Worm (Caenorhabditis elegans): ENCODE results near the gene ltd-1.
A peak's percentile ranks its signal among the peaks of the same experiment; 100 is the strongest.

The ltd-1 gene

DNA sequence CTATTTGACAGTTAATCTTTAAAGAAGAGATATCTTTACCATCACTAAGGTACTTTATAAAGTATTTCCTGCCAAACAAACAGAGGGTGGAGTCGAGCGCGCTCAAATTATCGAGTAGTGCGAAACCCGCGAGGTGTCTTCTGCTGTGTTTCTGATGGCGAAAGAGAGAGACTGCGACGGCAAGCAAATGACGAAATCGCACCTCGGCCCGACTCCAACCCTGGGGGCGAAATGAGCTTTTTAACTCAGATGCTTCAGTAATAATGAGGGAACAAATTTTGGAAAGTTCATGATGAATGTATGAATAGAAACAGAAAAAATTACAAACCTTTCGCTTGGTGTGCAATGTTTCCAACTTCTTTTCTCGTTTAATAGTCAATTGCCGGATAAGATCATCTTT is 1.0 kb downstream of the ltd-1 start (continued):
- TF ChIP-seq nhr-84 (tag; optimal IDR thresholded peaks at IDR 0.05) = no peak
- peak; percentile 57 for TF ChIP-seq zip-4 (GFP tag; optimal IDR thresholded peaks at IDR 0.05)
- TF ChIP-seq ets-5 (GFP tag; IDR thresholded peaks at IDR 0.05) = no peak
- TF ChIP-seq unc-86 (tag; optimal IDR thresholded peaks at IDR 0.05) = no peak
- TF ChIP-seq vab-15 (tag; optimal IDR thresholded peaks at IDR 0.05) = no peak
- peak; percentile 59 to 67 for TF ChIP-seq lsy-2 (tag; optimal IDR thresholded peaks at IDR 0.05)
- no peak for TF ChIP-seq mdl-1 (tag; optimal IDR thresholded peaks at IDR 0.05)
- peak; percentile 8 for TF ChIP-seq unc-130 (tag; optimal IDR thresholded peaks at IDR 0.05)
- TF ChIP-seq zag-1 (tag; optimal IDR thresholded peaks at IDR 0.05) = no peak
- peak; percentile 63 for TF ChIP-seq xbp-1 (tag; optimal IDR thresholded peaks at IDR 0.05)
- no peak for TF ChIP-seq nhr-76 (tag; optimal IDR thresholded peaks at IDR 0.05)
- no peak for TF ChIP-seq egl-13 (tag; optimal IDR thresholded peaks at IDR 0.05)
- TF ChIP-seq nhr-12 (tag; optimal IDR thresholded peaks at IDR 0.05) = no peak
- TF ChIP-seq dpl-1 (GFP tag; optimal IDR thresholded peaks at IDR 0.05) = peak; percentile 46 to 57 (median 57)
- TF ChIP-seq aly-2 (tag; optimal IDR thresholded peaks at IDR 0.05) = peak; percentile 43
- no peak for TF ChIP-seq nhr-237 (tag; optimal IDR thresholded peaks at IDR 0.05)
- TF ChIP-seq alr-1 (tag; optimal IDR thresholded peaks at IDR 0.05; ENCODE audit: borderline replicate concordance) = no peak
- peak; percentile 83 for TF ChIP-seq rnt-1 (tag; optimal IDR thresholded peaks at IDR 0.05)
- peak; percentile 85 for TF ChIP-seq nhr-90 (tag; optimal IDR thresholded peaks at IDR 0.05; ENCODE audit: poor library complexity)
- no peak for TF ChIP-seq tlp-1 (tag; optimal IDR thresholded peaks at IDR 0.05)
- peak; percentile 18 for TF ChIP-seq C16A3.4 (tag; optimal IDR thresholded peaks at IDR 0.05)
- TF ChIP-seq C04F5.9 (tag; optimal IDR thresholded peaks at IDR 0.05) = no peak
- peak; percentile 62 for TF ChIP-seq hpl-2 (GFP tag; optimal IDR thresholded peaks at IDR 0.05)
- no peak for TF ChIP-seq Y116A8C.19 (tag; optimal IDR thresholded peaks at IDR 0.05; ENCODE audit: borderline replicate concordance)
- peak in 4 of 6 experiments; percentile 4 to 41 (median 32) for TF ChIP-seq elt-3 (tag; optimal IDR thresholded peaks at IDR 0.05)
- peak; percentile 82 for TF ChIP-seq lin-14 (GFP tag; optimal IDR thresholded peaks at IDR 0.05)
- peak; percentile 49 for TF ChIP-seq dsc-1 (tag; optimal IDR thresholded peaks at IDR 0.05)
- TF ChIP-seq fkh-8 (tag; optimal IDR thresholded peaks at IDR 0.05) = peak; percentile 42
- peak; percentile 39 for TF ChIP-seq pax-3 (tag; optimal IDR thresholded peaks at IDR 0.05)
- TF ChIP-seq nhr-11 (tag; optimal IDR thresholded peaks at IDR 0.05) = no peak
- no peak for TF ChIP-seq sox-4 (tag; optimal IDR thresholded peaks at IDR 0.05)
- no peak for TF ChIP-seq nhr-28 (tag; optimal IDR thresholded peaks at IDR 0.05)
- peak; percentile 73 for TF ChIP-seq ama-1 (optimal IDR thresholded peaks at IDR 0.05)
- no peak for TF ChIP-seq blmp-1 (tag; optimal IDR thresholded peaks at IDR 0.05)
- TF ChIP-seq mef-2 (tag; optimal IDR thresholded peaks at IDR 0.05) = no peak
- TF ChIP-seq ces-1 (GFP tag; optimal IDR thresholded peaks at IDR 0.05) = no peak
- peak; percentile 48 for TF ChIP-seq lin-39 (tag; optimal IDR thresholded peaks at IDR 0.05)
- TF ChIP-seq egl-27 (tag; optimal IDR thresholded peaks at IDR 0.05) = peak in 1 of 2 experiments; percentile 6
- TF ChIP-seq ztf-4 (tag; optimal IDR thresholded peaks at IDR 0.05) = no peak
- TF ChIP-seq hlh-4 (tag; optimal IDR thresholded peaks at IDR 0.05) = no peak
- no peak for TF ChIP-seq ceh-88 (GFP tag; IDR thresholded peaks at IDR 0.05)
- TF ChIP-seq tbx-2 (tag; optimal IDR thresholded peaks at IDR 0.05) = peak; percentile 51
- TF ChIP-seq sup-37 (GFP tag; optimal IDR thresholded peaks at IDR 0.05) = no peak
- TF ChIP-seq nhr-20 (tag; optimal IDR thresholded peaks at IDR 0.05) = peak; percentile 79
- peak; percentile 34 for TF ChIP-seq lin-13 (GFP tag; optimal IDR thresholded peaks at IDR 0.05)
- TF ChIP-seq isw-1 (GFP tag; IDR thresholded peaks at IDR 0.05) = peak; percentile 11; the same call in 1 of the 2 replicates
- TF ChIP-seq fos-1 (tag; optimal IDR thresholded peaks at IDR 0.05) = peak; percentile 41
- TF ChIP-seq C34B4.2 (tag; optimal IDR thresholded peaks at IDR 0.05) = no peak
- TF ChIP-seq lin-15B (tag; optimal IDR thresholded peaks at IDR 0.05) = no peak
- peak; percentile 87 for TF ChIP-seq nhr-71 (tag; optimal IDR thresholded peaks at IDR 0.05)
- TF ChIP-seq snpc-4 (tag; optimal IDR thresholded peaks at IDR 0.05) = peak; percentile 98
- TF ChIP-seq grh-1 (GFP tag; IDR thresholded peaks at IDR 0.05) = peak; percentile 62
- peak; percentile 84 for TF ChIP-seq nhr-47 (tag; optimal IDR thresholded peaks at IDR 0.05)
- TF ChIP-seq ceh-8 (GFP tag; optimal IDR thresholded peaks at IDR 0.05) = peak; percentile 12

Measured in whole organism, L1 larva.